Worm (Caenorhabditis elegans) whole organism, early embryonic: ENCODE results near the gene Y69H2.10.

ENCODE experiments used
- F13C5.2 ChIP-seq: sonication (generic microtip); optimal IDR thresholded peaks from 2 replicates; lab custom pipeline; 2017; ENCODE audit warnings: mild to moderate bottlenecking, missing genetic modification characterization, inconsistent platforms, missing compliant biosample characterization
- aly-1 ChIP-seq: sonication (generic microtip); optimal IDR thresholded peaks from 2 replicates; lab custom pipeline; 2016; ENCODE audit warnings: missing genetic modification characterization, missing compliant biosample characterization
- ama-1 ChIP-seq: fragments of 150-350 bp; optimal IDR thresholded peaks from 2 replicates; lab custom pipeline; 2014
- ceh-13 ChIP-seq: fragments of 200-800 bp; sonication (Bioruptor generic); optimal IDR thresholded peaks from 2 replicates; lab custom pipeline; 2018; ENCODE audit warnings: mild to moderate bottlenecking, missing genetic modification characterization, missing compliant biosample characterization
- ets-7 ChIP-seq: sonication (generic microtip); optimal IDR thresholded peaks from 2 replicates; lab custom pipeline; 2016; ENCODE audit warnings: missing genotype, missing genetic modification characterization, missing compliant biosample characterization
- flt-1 ChIP-seq: fragments of 200-800 bp; sonication (Bioruptor generic); IDR thresholded peaks from 2 replicates; pipeline ENCODE4 v1.3.6; 2022; ENCODE audit warnings: missing genetic modification characterization, missing compliant biosample characterization
- hmbx-1 ChIP-seq: sonication (generic microtip); optimal IDR thresholded peaks from 2 replicates; lab custom pipeline; 2016; ENCODE audit warnings: mild to moderate bottlenecking, missing genetic modification characterization, missing compliant biosample characterization
- hmg-4 ChIP-seq: fragments of 200-800 bp; sonication (Bioruptor generic); optimal IDR thresholded peaks from 2 replicates; lab custom pipeline; 2018; ENCODE audit warnings: mild to moderate bottlenecking, missing genetic modification characterization, missing compliant biosample characterization
- hnd-1 ChIP-seq: sonication (generic microtip); optimal IDR thresholded peaks from 2 replicates; lab custom pipeline; 2016; ENCODE audit warnings: missing genetic modification characterization, missing compliant biosample characterization
- pes-1 ChIP-seq: fragments of 200-800 bp; sonication (Bioruptor generic); IDR thresholded peaks from 2 replicates; pipeline ENCODE4 v1.3.6; 2022; ENCODE audit warnings: missing genetic modification reagents, missing genetic modification characterization, missing compliant biosample characterization
- scrt-1 ChIP-seq: fragments of 200-800 bp; sonication (Bioruptor generic); IDR thresholded peaks from 2 replicates; pipeline ENCODE4 v1.3.6; 2022; ENCODE audit warnings: missing genetic modification characterization, missing compliant biosample characterization
- sea-1 ChIP-seq: fragments of 200-800 bp; sonication (Bioruptor generic); conservative IDR thresholded peaks from 2 replicates; pipeline ENCODE4 v1.3.6; 2022; ENCODE audit warnings: missing genetic modification characterization, missing compliant biosample characterization
- tbx-11 ChIP-seq: fragments of 200-800 bp; sonication (Bioruptor generic); IDR thresholded peaks from 2 replicates; pipeline ENCODE4 v1.3.6; 2022; ENCODE audit warnings: missing genetic modification characterization, missing compliant biosample characterization

- TF ChIP-seq ama-1 (lab: Kevin White, UChicago) (no peak), hmg-4 (GFP tag; lab: Kevin White, UChicago) (no peak), hnd-1 (no peak), F13C5.2 (tag; lab: Kevin White, UChicago) (no peak), aly-1 (tag; lab: Kevin White, UChicago) (no peak), ets-7 (tag; lab: Kevin White, UChicago) (no peak), hmbx-1 (tag; lab: Kevin White, UChicago) (no peak), sea-1 (GFP tag; lab: Robert Waterston, UW) (no peak), ceh-13 (GFP tag; lab: Kevin White, UChicago) (no peak), tbx-11 (GFP tag; lab: Robert Waterston, UW) (no peak), pes-1 (GFP tag; lab: Robert Waterston, UW) (no peak), flt-1 (GFP tag; lab: Robert Waterston, UW) (no peak), scrt-1 (GFP tag; lab: Robert Waterston, UW) (no peak)
These were observed 49.3 kb downstream of the Y69H2.10 start for ce11 chrV:18719412-18719811.
